Fruit fly (Drosophila melanogaster): ENCODE data around the gene emc.
A peak's percentile ranks its signal among the peaks of the same experiment; 100 is the strongest.

The emc gene

dm6 chr3L:725527-726191 lies 23.5 kb upstream of the emc start:
- TF ChIP-seq lbe (GFP tag; optimal IDR thresholded peaks at IDR 0.05) (peak; percentile 72), CG4424 (GFP tag; optimal IDR thresholded peaks at IDR 0.05) (peak; percentile 87), sd (tag; optimal IDR thresholded peaks at IDR 0.05) (peak; percentile 45), grau (tag; optimal IDR thresholded peaks at IDR 0.05) (peak; percentile 72), CG13624 (GFP tag; optimal IDR thresholded peaks at IDR 0.05) (no peak), corto (GFP tag; optimal IDR thresholded peaks at IDR 0.05) (peak; percentile 63), lola (GFP tag; optimal IDR thresholded peaks at IDR 0.05) (peak in 1 of 3 experiments; percentile 96), CG1832 (GFP tag; optimal IDR thresholded peaks at IDR 0.05) (no peak), fd102C (GFP tag; optimal IDR thresholded peaks at IDR 0.05) (peak; percentile 87), CG12942 (GFP tag; optimal IDR thresholded peaks at IDR 0.05) (peak; percentile 67), salm (tag; optimal IDR thresholded peaks at IDR 0.05) (no peak), CG8765 (GFP tag; IDR thresholded peaks at IDR 0.05) (peak; percentile 97), ewg (GFP tag; optimal IDR thresholded peaks at IDR 0.05) (peak; percentile 55), ara (GFP tag; IDR thresholded peaks at IDR 0.05) (peak; percentile 96), z (GFP tag; IDR thresholded peaks at IDR 0.05) (peak; percentile 61; the same call in 2 of the 3 replicates), CG14050 (GFP tag; IDR thresholded peaks at IDR 0.05) (no peak), zfh1 (GFP tag; IDR thresholded peaks at IDR 0.05) (peak; percentile 98), schlank (tag; optimal IDR thresholded peaks at IDR 0.05) (no peak), twi (tag; optimal IDR thresholded peaks at IDR 0.05) (no peak), CG10209 (GFP tag; optimal IDR thresholded peaks at IDR 0.05) (peak; percentile 78), phol (tag; optimal IDR thresholded peaks at IDR 0.05) (peak; percentile 88), CG42726 (GFP tag; IDR thresholded peaks at IDR 0.05; ENCODE audit: partially characterized antibody) (no peak), Mes4 (GFP tag; optimal IDR thresholded peaks at IDR 0.05) (peak; percentile 90), Poxn (GFP tag; IDR thresholded peaks at IDR 0.05) (no peak), CG13296 (GFP tag; optimal IDR thresholded peaks at IDR 0.05) (no peak), ac (GFP tag; optimal IDR thresholded peaks at IDR 0.05) (peak; percentile 93), CG10543 (GFP tag; optimal IDR thresholded peaks at IDR 0.05) (no peak), fu2 (GFP tag; optimal IDR thresholded peaks at IDR 0.05) (no peak), Elba2 (GFP tag; optimal IDR thresholded peaks at IDR 0.05) (peak; percentile 58), trh (GFP tag; optimal IDR thresholded peaks at IDR 0.05) (peak; percentile 8), CG1233 (GFP tag; optimal IDR thresholded peaks at IDR 0.05) (peak; percentile 54), CG12744 (GFP tag; optimal IDR thresholded peaks at IDR 0.05) (peak; percentile 64), Meics (GFP tag; optimal IDR thresholded peaks at IDR 0.05) (no peak), CG4617 (GFP tag; optimal IDR thresholded peaks at IDR 0.05; ENCODE audit: borderline replicate concordance) (peak; percentile 50), CG2202 (tag; optimal IDR thresholded peaks at IDR 0.05) (peak; percentile 93), CG17829 (tag; optimal IDR thresholded peaks at IDR 0.05) (peak; percentile 93), CG3163 (GFP tag; optimal IDR thresholded peaks at IDR 0.05) (peak; percentile 52), lov (optimal IDR thresholded peaks at IDR 0.05) (no peak), lov (GFP tag; IDR thresholded peaks at IDR 0.05) (peak; percentile 95), CG31388 (GFP tag; optimal IDR thresholded peaks at IDR 0.05) (peak; percentile 71), CG2875 (GFP tag; optimal IDR thresholded peaks at IDR 0.05) (peak; percentile 82), slp2 (GFP tag; optimal IDR thresholded peaks at IDR 0.05) (peak; percentile 81), fd96Cb (tag; optimal IDR thresholded peaks at IDR 0.05) (peak; percentile 86), CG14710 (tag; optimal IDR thresholded peaks at IDR 0.05) (peak; percentile 93), CG30431 (GFP tag; optimal IDR thresholded peaks at IDR 0.05) (peak; percentile 92), dati (GFP tag; IDR thresholded peaks at IDR 0.05) (peak; percentile 70), danr (GFP tag; IDR thresholded peaks at IDR 0.05) (peak; percentile 63; the same call in 1 of the 2 replicates), CG9876 (GFP tag; optimal IDR thresholded peaks at IDR 0.05) (peak; percentile 42), CG2889 (GFP tag; IDR thresholded peaks at IDR 0.05) (0 out of 3 replicates have a peak, but pooled peaks have one; percentile 39), CG4707 (GFP tag; optimal IDR thresholded peaks at IDR 0.05) (peak; percentile 50)
